Fruit fly (Drosophila melanogaster) whole organism: Measurements from ENCODE around the gene CG13658.

ENCODE experiments used
- Dll ChIP-seq: fragments of >200 bp; optimal IDR thresholded peaks from 2 replicates; lab custom pipeline; 2017
- EcR ChIP-seq, 2 experiments: fragments of >200 bp; optimal IDR thresholded peaks; 2 replicates each; lab custom pipeline; 2017; ENCODE audit warnings: missing biosample characterization in 2 of 2, missing genetic modification characterization in 2 of 2, missing genetic modification reagents in 2 of 2
- pan ChIP-seq: fragments of >200 bp; optimal IDR thresholded peaks from 2 replicates; lab custom pipeline; 2017
- psq ChIP-seq: fragments of >200 bp; optimal IDR thresholded peaks from 2 replicates; lab custom pipeline; 2017
- usp ChIP-seq: fragments of >200 bp; optimal IDR thresholded peaks from 2 replicates; lab custom pipeline; 2017; ENCODE audit warnings: missing biosample characterization, missing genetic modification characterization, mixed read lengths

DNA sequence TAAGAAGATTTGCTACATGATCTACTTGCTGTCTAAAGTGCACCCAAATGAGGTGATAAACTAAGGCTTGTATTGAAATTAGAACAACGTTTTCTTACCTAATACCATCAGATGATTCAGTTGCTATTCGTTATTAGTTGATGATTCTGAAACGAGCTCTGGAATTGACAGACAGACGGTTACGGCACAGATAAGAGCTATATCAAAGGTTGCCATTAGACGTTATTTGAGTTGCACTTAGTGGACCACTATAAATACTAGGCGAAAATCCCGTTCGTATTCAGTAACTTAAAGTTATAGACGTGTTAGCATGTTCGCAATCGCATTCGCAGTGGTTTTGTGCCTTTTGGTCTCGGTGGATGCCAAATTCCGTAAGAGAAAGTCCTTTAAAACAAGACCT lies 47.4 kb upstream of the CG13658 start, which contains the start of gene to:
- TF ChIP-seq pan (lab: Kevin White, UChicago) (no peak), psq (lab: Kevin White, UChicago) (no peak), usp (GFP tag; lab: Kevin White, UChicago) (no peak), Dll (lab: Kevin White, UChicago) (no peak), EcR (GFP tag; optimal IDR thresholded peaks at IDR 0.05; lab: Kevin White, UChicago) (no peak)
